Worm (Caenorhabditis elegans) whole organism, young adult: ENCODE results near the gene unc-50.
A peak's percentile ranks its signal among the peaks of the same experiment; 100 is the strongest.

ENCODE experiments used
- B0035.1 ChIP-seq: sonication (generic microtip); optimal IDR thresholded peaks from 2 replicates; lab custom pipeline; 2016; ENCODE audit warnings: missing genetic modification characterization, mild to moderate bottlenecking, missing compliant biosample characterization, missing genotype, missing genetic modification reagents
- B0336.3 ChIP-seq: fragments of 200-800 bp; sonication (Bioruptor generic); IDR thresholded peaks from 2 replicates; pipeline ENCODE4 v1.3.6; 2022; ENCODE audit warnings: missing genetic modification characterization, missing compliant biosample characterization
- F22D6.2 ChIP-seq: sonication (generic microtip); optimal IDR thresholded peaks from 2 replicates; lab custom pipeline; 2016; ENCODE audit warnings: mild to moderate bottlenecking, missing genetic modification characterization, missing compliant biosample characterization
- F37B4.10 ChIP-seq: fragments of 200-800 bp; sonication (Bioruptor generic); IDR thresholded peaks from 2 replicates; pipeline ENCODE4 v1.3.6; 2022; ENCODE audit warnings: missing genetic modification characterization, missing compliant biosample characterization
- F57C9.4 ChIP-seq: sonication (generic microtip); optimal IDR thresholded peaks from 2 replicates; lab custom pipeline; 2017; ENCODE audit warnings: mild to moderate bottlenecking, missing genetic modification characterization, missing compliant biosample characterization
- T26A5.8 ChIP-seq: sonication (generic microtip); optimal IDR thresholded peaks from 2 replicates; lab custom pipeline; 2016; ENCODE audit warnings: missing genetic modification characterization, missing compliant biosample characterization
- Y53G8AR.9 ChIP-seq: fragments of 200-800 bp; sonication (Bioruptor generic); conservative IDR thresholded peaks from 2 replicates; pipeline ENCODE4 v1.3.6; 2022; ENCODE audit warnings: missing genetic modification reagents, missing genetic modification characterization, missing compliant biosample characterization
- Y79H2A.3 ChIP-seq: fragments of 200-800 bp; sonication (Bioruptor generic); conservative IDR thresholded peaks from 2 replicates; pipeline ENCODE4 v1.3.6; 2022; ENCODE audit warnings: missing genetic modification reagents, missing genetic modification characterization, missing compliant biosample characterization
- Y95B8A.8 ChIP-seq: fragments of 200-800 bp; sonication (Bioruptor generic); IDR thresholded peaks from 2 replicates; pipeline ENCODE4 v1.3.6; 2022; ENCODE audit warnings: missing genetic modification reagents, missing genetic modification characterization, missing compliant biosample characterization
- akir-1 ChIP-seq: fragments of 200-800 bp; sonication (Bioruptor generic); optimal IDR thresholded peaks from 2 replicates; lab custom pipeline; 2018; ENCODE audit warnings: mild to moderate bottlenecking, missing genetic modification characterization, moderate library complexity, missing compliant biosample characterization
- ama-1 ChIP-seq, 3 experiments: fragments of 150-350 bp in 1 of 3; sonication (generic microtip) in 2 of 3; optimal IDR thresholded peaks; 2 replicates each; lab custom pipeline; 2014 to 2018; ENCODE audit warnings: missing biosample characterization in 2 of 3, missing genetic modification characterization in 2 of 3, missing genetic modification reagents in 2 of 3
- attf-3 ChIP-seq: fragments of 200-800 bp; sonication (Bioruptor generic); conservative IDR thresholded peaks from 2 replicates; pipeline ENCODE4 v1.3.6; 2022; ENCODE audit warnings: missing genetic modification reagents, missing genetic modification characterization, missing compliant biosample characterization
- attf-5 ChIP-seq: fragments of 200-800 bp; sonication (Bioruptor generic); optimal IDR thresholded peaks from 2 replicates; lab custom pipeline; 2018; ENCODE audit warnings: mild to moderate bottlenecking, missing genetic modification characterization, missing compliant biosample characterization
- attf-6 ChIP-seq: fragments of 200-800 bp; sonication (Bioruptor generic); IDR thresholded peaks from 2 replicates; pipeline ENCODE4 v1.3.6; 2022; ENCODE audit warnings: missing genetic modification reagents, missing genetic modification characterization, missing compliant biosample characterization
- cebp-1 ChIP-seq, 2 experiments: fragments of 200-800 bp in 1 of 2; sonication (Bioruptor generic) in 1 of 2; sonication (generic microtip) in 1 of 2; IDR thresholded peaks in 1 of 2; optimal IDR thresholded peaks in 1 of 2; 2 replicates each; pipeline versions ENCODE4 v1.3.6 to Lab custom; 2017 to 2022; ENCODE audit warnings: missing compliant biosample characterization in 2 of 2, missing genetic modification characterization in 2 of 2, mild to moderate bottlenecking in 1 of 2, missing genetic modification reagents in 1 of 2, moderate library complexity in 1 of 2
- ceh-40 ChIP-seq: fragments of 200-800 bp; sonication (Bioruptor generic); IDR thresholded peaks from 2 replicates; pipeline ENCODE4 v1.3.6; 2022; ENCODE audit warnings: missing genetic modification characterization, missing compliant biosample characterization
- ceh-91 ChIP-seq: fragments of 200-800 bp; sonication (Bioruptor generic); IDR thresholded peaks from 2 replicates; pipeline ENCODE4 v1.3.6; 2022; ENCODE audit warnings: missing genetic modification reagents, missing genetic modification characterization, missing compliant biosample characterization
- dox-1 ChIP-seq: fragments of 200-800 bp; sonication (Bioruptor generic); IDR thresholded peaks from 2 replicates; pipeline ENCODE4 v1.3.6; 2022; ENCODE audit warnings: missing genetic modification reagents, missing genetic modification characterization, missing compliant biosample characterization
- dpff-1 ChIP-seq: sonication (generic microtip); optimal IDR thresholded peaks from 2 replicates; lab custom pipeline; 2017; ENCODE audit warnings: mild to moderate bottlenecking, missing genetic modification characterization, missing compliant biosample characterization
- him-1 ChIP-seq: sonication (generic microtip); optimal IDR thresholded peaks from 2 replicates; lab custom pipeline; 2016; ENCODE audit warnings: missing genotype, missing genetic modification reagents, missing genetic modification characterization, missing compliant biosample characterization
- hlh-12 ChIP-seq: sonication (generic microtip); optimal IDR thresholded peaks from 2 replicates; lab custom pipeline; 2016; ENCODE audit warnings: missing genetic modification characterization, missing compliant biosample characterization
- hsf-1 ChIP-seq: fragments of 200-800 bp; sonication (Bioruptor generic); IDR thresholded peaks from 2 replicates; pipeline ENCODE4 v1.3.6; 2022; ENCODE audit warnings: missing genetic modification reagents, missing genetic modification characterization, missing compliant biosample characterization
- lag-1 ChIP-seq: fragments of 200-800 bp; sonication (Bioruptor generic); IDR thresholded peaks from 2 replicates; pipeline ENCODE4 v1.3.6; 2022; ENCODE audit warnings: missing genetic modification reagents, missing genetic modification characterization, missing compliant biosample characterization
- lin-26 ChIP-seq: fragments of 200-800 bp; sonication (Bioruptor generic); IDR thresholded peaks from 2 replicates; pipeline ENCODE4 v1.3.6; 2022; ENCODE audit warnings: missing genetic modification reagents, missing genetic modification characterization, missing compliant biosample characterization
- lin-35 ChIP-seq, 3 experiments: fragments of 150-350 bp in 2 of 3; sonication (generic microtip) in 1 of 3; optimal IDR thresholded peaks; 2 replicates each; lab custom pipeline; 2014 to 2018; ENCODE audit warnings: missing biosample characterization in 3 of 3, missing genetic modification characterization in 3 of 3, missing genetic modification reagents in 3 of 3
- lin-40 ChIP-seq: sonication (generic microtip); optimal IDR thresholded peaks from 2 replicates; lab custom pipeline; 2016; ENCODE audit warnings: missing genetic modification characterization, mild to moderate bottlenecking, missing compliant biosample characterization, missing genotype, missing genetic modification reagents
- lin-54 ChIP-seq: fragments of 200-800 bp; sonication (Bioruptor generic); optimal IDR thresholded peaks from 2 replicates; lab custom pipeline; 2018; ENCODE audit warnings: mild to moderate bottlenecking, missing genetic modification characterization, missing compliant biosample characterization
- lsl-1 ChIP-seq: fragments of 200-800 bp; sonication (Bioruptor generic); optimal IDR thresholded peaks from 2 replicates; lab custom pipeline; 2018; ENCODE audit warnings: mild to moderate bottlenecking, missing genetic modification characterization, moderate library complexity, missing compliant biosample characterization
- madf-6 ChIP-seq: fragments of 200-800 bp; sonication (Bioruptor generic); IDR thresholded peaks from 2 replicates; pipeline ENCODE4 v1.3.6; 2022; ENCODE audit warnings: missing genetic modification reagents, missing genetic modification characterization, missing compliant biosample characterization
- madf-8 ChIP-seq: fragments of 200-800 bp; sonication (Bioruptor generic); conservative IDR thresholded peaks from 2 replicates; pipeline ENCODE4 v1.3.6; 2022; ENCODE audit warnings: missing genetic modification reagents, missing genetic modification characterization, missing compliant biosample characterization
- mel-28 ChIP-seq: sonication (generic microtip); optimal IDR thresholded peaks from 2 replicates; lab custom pipeline; 2016; ENCODE audit warnings: borderline replicate concordance, mild to moderate bottlenecking, missing genetic modification characterization, missing compliant biosample characterization
- nfya-1 ChIP-seq: sonication (generic microtip); optimal IDR thresholded peaks from 2 replicates; lab custom pipeline; 2017; ENCODE audit warnings: antibody characterized with exemption, missing compliant biosample characterization, missing genetic modification characterization, borderline replicate concordance; ENCODE audit not compliant: insufficient read depth
- nfya-2 ChIP-seq: fragments of 200-800 bp; sonication (Bioruptor generic); IDR thresholded peaks from 2 replicates; pipeline ENCODE4 v1.3.6; 2022; ENCODE audit warnings: missing genetic modification reagents, missing genetic modification characterization, missing compliant biosample characterization
- nhr-80 ChIP-seq: sonication (generic microtip); optimal IDR thresholded peaks from 2 replicates; lab custom pipeline; 2016; ENCODE audit warnings: missing genetic modification characterization, missing compliant biosample characterization
- nhr-90 ChIP-seq: sonication (generic microtip); optimal IDR thresholded peaks from 2 replicates; lab custom pipeline; 2016; ENCODE audit warnings: missing genotype, mild to moderate bottlenecking, missing genetic modification characterization, missing compliant biosample characterization
- pha-4 ChIP-seq: fragments of 150-350 bp; sonication (generic microtip); optimal IDR thresholded peaks from 2 replicates; lab custom pipeline; 2014; ENCODE audit warnings: missing biosample characterization, missing genetic modification reagents, missing genetic modification characterization
- rec-8 ChIP-seq, 2 experiments: sonication (generic microtip); optimal IDR thresholded peaks; 2 replicates each; lab custom pipeline; 2016; ENCODE audit warnings: mild to moderate bottlenecking in 2 of 2, missing genetic modification characterization in 2 of 2, missing genetic modification reagents in 2 of 2, missing genotype in 2 of 2, missing biosample characterization in 1 of 2, missing compliant biosample characterization in 1 of 2, moderate library complexity in 1 of 2
- repo-1 ChIP-seq: sonication (generic microtip); optimal IDR thresholded peaks from 2 replicates; lab custom pipeline; 2017; ENCODE audit warnings: mild to moderate bottlenecking, missing genetic modification characterization, missing compliant biosample characterization
- sdz-38 ChIP-seq: sonication (generic microtip); optimal IDR thresholded peaks from 2 replicates; lab custom pipeline; 2016; ENCODE audit warnings: missing genotype, missing genetic modification characterization, missing compliant biosample characterization
- somi-1 ChIP-seq: fragments of 200-800 bp; sonication (Bioruptor generic); optimal IDR thresholded peaks from 2 replicates; lab custom pipeline; 2018; ENCODE audit warnings: mild to moderate bottlenecking, missing genetic modification characterization, missing compliant biosample characterization
- sptf-2 ChIP-seq: fragments of 200-800 bp; sonication (Bioruptor generic); optimal IDR thresholded peaks from 2 replicates; lab custom pipeline; 2018; ENCODE audit warnings: mild to moderate bottlenecking, missing genetic modification characterization, missing compliant biosample characterization
- tbx-9 ChIP-seq: sonication (generic microtip); optimal IDR thresholded peaks from 2 replicates; lab custom pipeline; 2016; ENCODE audit warnings: borderline replicate concordance, missing genetic modification characterization, inconsistent platforms, missing compliant biosample characterization
- tlf-1 ChIP-seq: fragments of 200-800 bp; sonication (Bioruptor generic); optimal IDR thresholded peaks from 2 replicates; lab custom pipeline; 2018; ENCODE audit warnings: mild to moderate bottlenecking, missing genetic modification characterization, missing compliant biosample characterization
- zim-3 ChIP-seq: sonication (generic microtip); optimal IDR thresholded peaks from 2 replicates; lab custom pipeline; 2017; ENCODE audit warnings: mild to moderate bottlenecking, missing genetic modification characterization, moderate library complexity, missing compliant biosample characterization
- ztf-18 ChIP-seq: sonication (generic microtip); optimal IDR thresholded peaks from 2 replicates; lab custom pipeline; 2016; ENCODE audit warnings: missing genotype, mild to moderate bottlenecking, missing genetic modification characterization, missing compliant biosample characterization
- ztf-26 ChIP-seq: sonication (generic microtip); optimal IDR thresholded peaks from 2 replicates; lab custom pipeline; 2017; ENCODE audit warnings: missing genetic modification characterization, missing compliant biosample characterization
- ztf-3 ChIP-seq: fragments of 200-800 bp; sonication (Bioruptor generic); optimal IDR thresholded peaks from 2 replicates; lab custom pipeline; 2018; ENCODE audit warnings: mild to moderate bottlenecking, missing genetic modification characterization, missing compliant biosample characterization

The unc-50 gene

DNA sequence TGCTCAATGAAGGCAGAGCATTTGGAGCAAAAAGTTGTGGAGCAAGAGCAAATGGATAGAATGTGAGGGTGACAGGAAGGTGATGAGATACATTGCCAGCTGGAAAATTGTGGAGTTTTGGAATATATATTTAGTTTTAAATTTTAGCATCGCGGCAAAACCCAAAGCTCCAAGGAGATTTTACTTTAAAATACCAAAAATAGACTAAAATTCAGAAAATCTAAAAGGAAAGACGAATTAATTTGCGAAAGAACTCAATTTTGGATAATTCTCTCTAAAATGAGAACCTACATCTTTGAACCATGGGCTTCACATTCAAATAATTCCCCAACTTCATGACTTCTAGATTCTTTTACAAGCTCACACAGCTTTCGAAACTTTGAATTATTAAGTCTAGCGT is 14.6 kb upstream of the unc-50 start, which contains the start of gene T07C4.12 (continued):
- TF ChIP-seq sptf-2: no peak
- TF ChIP-seq nfya-2 (GFP tag; lab: Robert Waterston, UW): no peak
- no peak for TF ChIP-seq repo-1 (tag; lab: Kevin White, UChicago)
- TF ChIP-seq, all 124 proteins: peak for 0

DNA sequence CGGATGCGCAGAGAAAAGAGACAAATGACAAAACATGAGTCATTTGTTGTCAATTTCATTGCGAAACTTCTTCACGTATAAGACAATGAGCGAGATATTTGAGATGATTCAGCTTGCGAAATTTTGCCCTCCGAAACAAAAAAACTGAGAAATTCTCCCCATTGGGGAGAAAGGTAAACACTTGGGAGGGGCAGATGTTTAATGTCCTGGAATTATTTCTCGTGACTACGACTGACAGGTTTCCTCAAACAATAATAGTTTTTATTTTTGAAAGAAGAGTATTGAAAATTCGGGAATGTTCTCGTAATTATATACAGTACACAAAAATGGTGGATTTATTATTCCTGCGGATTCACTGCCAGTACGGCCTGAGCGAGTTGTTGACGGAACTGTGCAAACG is 13.3 kb upstream of the unc-50 start:
- TF ChIP-seq akir-1 (GFP tag; lab: Kevin White, UChicago) (no peak), mel-28 (tag; lab: Kevin White, UChicago) (no peak), tlf-1 (GFP tag; lab: Kevin White, UChicago) (no peak), madf-6 (no peak), hlh-12 (tag; lab: Kevin White, UChicago) (no peak), pha-4 (no peak), nhr-80 (tag; lab: Kevin White, UChicago) (no peak), zim-3 (tag; lab: Kevin White, UChicago) (no peak), dpff-1 (tag; lab: Kevin White, UChicago) (no peak), ztf-26 (tag; lab: Kevin White, UChicago) (no peak), lin-54 (GFP tag; lab: Kevin White, UChicago) (no peak), rec-8 (tag; optimal IDR thresholded peaks at IDR 0.05; lab: Kevin White, UChicago) (no peak), sdz-38 (tag; lab: Kevin White, UChicago) (no peak), F37B4.10 (GFP tag; lab: Robert Waterston, UW) (no peak), ztf-3 (GFP tag; lab: Kevin White, UChicago) (no peak), Y79H2A.3 (GFP tag; lab: Robert Waterston, UW) (no peak), F57C9.4 (tag; lab: Kevin White, UChicago) (no peak), attf-3 (GFP tag; lab: Robert Waterston, UW) (no peak), lag-1 (GFP tag; lab: Robert Waterston, UW) (no peak), dox-1 (no peak), ztf-18 (tag; lab: Kevin White, UChicago) (no peak), nhr-90 (no peak), ceh-40 (GFP tag; lab: Robert Waterston, UW) (no peak), attf-5 (peak; percentile 6), lin-35 (GFP tag; optimal IDR thresholded peaks at IDR 0.05; lab: Kevin White, UChicago) (peak in 1 of 3 experiments; percentile 11), cebp-1 (GFP tag; IDR thresholded peaks at IDR 0.05; lab: Robert Waterston, UW) (peak; percentile 64; the same call in 1 of the 2 replicates), cebp-1 (tag; optimal IDR thresholded peaks at IDR 0.05; lab: Kevin White, UChicago) (peak; percentile 94), attf-6 (GFP tag; lab: Robert Waterston, UW) (no peak), him-1 (no peak), nfya-2 (GFP tag; lab: Robert Waterston, UW) (no peak), Y53G8AR.9 (GFP tag; lab: Robert Waterston, UW) (no peak), somi-1 (no peak), ceh-91 (GFP tag; lab: Robert Waterston, UW) (no peak), hsf-1 (GFP tag; lab: Robert Waterston, UW) (peak; percentile 70; the same call in 1 of the 2 replicates), tbx-9 (peak; percentile 56), T26A5.8 (tag; lab: Kevin White, UChicago) (no peak), nfya-1 (tag; lab: Kevin White, UChicago) (no peak), B0035.1 (tag; lab: Kevin White, UChicago) (no peak), lin-40 (tag; lab: Kevin White, UChicago) (no peak), madf-8 (GFP tag; lab: Robert Waterston, UW) (no peak), F22D6.2 (tag; lab: Kevin White, UChicago) (no peak), B0336.3 (GFP tag; lab: Robert Waterston, UW) (0 out of 2 replicates have a peak, but pooled peaks have one; percentile 29), lsl-1 (no peak), ama-1 (optimal IDR thresholded peaks at IDR 0.05; lab: Kevin White, UChicago) (no peak), ama-1 (GFP tag; optimal IDR thresholded peaks at IDR 0.05; lab: Kevin White, UChicago) (no peak), Y95B8A.8 (GFP tag; lab: Robert Waterston, UW) (no peak), lin-26 (no peak)
